Fruit fly (Drosophila melanogaster): ENCODE measurements around the gene odd.

DNA sequence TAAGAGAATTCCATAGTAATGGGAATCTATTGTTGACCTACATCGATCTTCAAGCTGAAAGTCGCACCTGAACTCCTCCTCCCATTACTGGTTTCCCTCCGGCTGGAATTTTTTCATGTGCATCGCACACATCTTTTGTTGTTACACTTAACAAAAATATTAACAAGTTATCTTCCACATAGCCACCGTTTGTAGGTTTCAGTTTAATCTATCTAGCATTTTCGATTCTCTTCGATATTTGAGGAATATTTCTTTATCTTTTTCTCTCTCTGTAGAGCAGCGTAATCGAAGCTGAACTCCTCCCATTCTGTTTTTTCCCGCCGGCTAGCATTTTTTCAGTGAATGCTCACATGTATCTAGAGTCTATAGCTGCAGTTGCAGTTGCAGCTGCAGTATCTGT is 18.2 kb upstream of the odd start:
- TF ChIP-seq pan (optimal IDR thresholded peaks at IDR 0.05): no peak
- TF ChIP-seq CG8478 (optimal IDR thresholded peaks at IDR 0.05): no peak
